Fruit fly (Drosophila melanogaster): ENCODE measurements around the gene Npc2c.
A peak's percentile ranks its signal among the peaks of the same experiment; 100 is the strongest.

Npc2c gene

dm6 chr3R:10048842-10049527 is 11.1 kb upstream of the Npc2c start, which contains the start of gene ohgt (continued):
- TF ChIP-seq sug (tag; optimal IDR thresholded peaks at IDR 0.05) = peak; percentile 7
- TF ChIP-seq pzg (GFP tag; optimal IDR thresholded peaks at IDR 0.05) = peak; percentile 40
- TF ChIP-seq stc (GFP tag; IDR thresholded peaks at IDR 0.05) = no peak
- 0 out of 2 replicates have a peak, but pooled peaks have one; percentile 7 for TF ChIP-seq bbx (GFP tag; IDR thresholded peaks at IDR 0.05; ENCODE audit: partially characterized antibody)
- TF ChIP-seq CG9727 (GFP tag; optimal IDR thresholded peaks at IDR 0.05) = peak; percentile 8
- TF ChIP-seq CoRest (tag; optimal IDR thresholded peaks at IDR 0.05) = peak; percentile 47
- no peak for TF ChIP-seq Hand (GFP tag; optimal IDR thresholded peaks at IDR 0.05)
- no peak for TF ChIP-seq Gug (GFP tag; IDR thresholded peaks at IDR 0.05)
- TF ChIP-seq CG2875 (GFP tag; optimal IDR thresholded peaks at IDR 0.05) = no peak
- TF ChIP-seq Trl (optimal IDR thresholded peaks at IDR 0.05) = no peak
- TF ChIP-seq Trl (GFP tag; optimal IDR thresholded peaks at IDR 0.05) = peak; percentile 4

- TF ChIP-seq Ada2b (GFP tag; IDR thresholded peaks at IDR 0.05) = no peak
- TF ChIP-seq B-H1 (GFP tag; IDR thresholded peaks at IDR 0.05) = no peak
- TF ChIP-seq CG34224 (GFP tag; IDR thresholded peaks at IDR 0.05; ENCODE audit: partially characterized antibody) = no peak; the same call in 2 of the 3 replicates
- no peak for TF ChIP-seq knrl (GFP tag; IDR thresholded peaks at IDR 0.05; ENCODE audit: partially characterized antibody)
- TF ChIP-seq sc (optimal IDR thresholded peaks at IDR 0.05) = no peak
- no peak for TF ChIP-seq sc (GFP tag; optimal IDR thresholded peaks at IDR 0.05)
- TF ChIP-seq CG14710 (tag; optimal IDR thresholded peaks at IDR 0.05) = no peak
- no peak for TF ChIP-seq CG8281 (tag; optimal IDR thresholded peaks at IDR 0.05)
- no peak for TF ChIP-seq CG10274 (GFP tag; optimal IDR thresholded peaks at IDR 0.05)
- TF ChIP-seq cad (GFP tag; optimal IDR thresholded peaks at IDR 0.05) = no peak
- no peak for TF ChIP-seq cwo (GFP tag; optimal IDR thresholded peaks at IDR 0.05)
- TF ChIP-seq CG12391 (tag; optimal IDR thresholded peaks at IDR 0.05) = no peak
- no peak for TF ChIP-seq so (GFP tag; IDR thresholded peaks at IDR 0.05)
- TF ChIP-seq CG17361 (GFP tag; IDR thresholded peaks at IDR 0.05) = no peak
- no peak; the same call in 2 of the 3 replicates for TF ChIP-seq Opbp (GFP tag; IDR thresholded peaks at IDR 0.05; ENCODE audit: partially characterized antibody)
- no peak for TF ChIP-seq Hr78 (GFP tag; optimal IDR thresholded peaks at IDR 0.05)
- TF ChIP-seq Mrtf (GFP tag; IDR thresholded peaks at IDR 0.05) = no peak
- no peak for TF ChIP-seq CG8290 (GFP tag; optimal IDR thresholded peaks at IDR 0.05)
- no peak for TF ChIP-seq CG8290 (tag; optimal IDR thresholded peaks at IDR 0.05)
- TF ChIP-seq Sry-δ (GFP tag; optimal IDR thresholded peaks at IDR 0.05) = peak; percentile 79
- TF ChIP-seq CG3163 (GFP tag; optimal IDR thresholded peaks at IDR 0.05) = no peak
- no peak for TF ChIP-seq CG9797 (GFP tag; optimal IDR thresholded peaks at IDR 0.05)
- no peak for TF ChIP-seq Tbp (GFP tag; optimal IDR thresholded peaks at IDR 0.05)
- TF ChIP-seq yki (optimal IDR thresholded peaks at IDR 0.05) = no peak
- TF ChIP-seq kay (GFP tag; optimal IDR thresholded peaks at IDR 0.05) = no peak
- TF ChIP-seq Mad (GFP tag; optimal IDR thresholded peaks at IDR 0.05) = no peak
- no peak for TF ChIP-seq CG13424 (tag; optimal IDR thresholded peaks at IDR 0.05)
- TF ChIP-seq klu (GFP tag; IDR thresholded peaks at IDR 0.05) = no peak
- TF ChIP-seq Poxn (GFP tag; IDR thresholded peaks at IDR 0.05) = no peak
- TF ChIP-seq CG10366 (GFP tag; IDR thresholded peaks at IDR 0.05) = no peak
- TF ChIP-seq CG12219 (GFP tag; optimal IDR thresholded peaks at IDR 0.05) = no peak
- no peak for TF ChIP-seq CG9876 (GFP tag; optimal IDR thresholded peaks at IDR 0.05)
- no peak for TF ChIP-seq schlank (tag; optimal IDR thresholded peaks at IDR 0.05)
- no peak for TF ChIP-seq grau (tag; optimal IDR thresholded peaks at IDR 0.05)
- no peak for TF ChIP-seq Antp (GFP tag; optimal IDR thresholded peaks at IDR 0.05)
- no peak for TF ChIP-seq crol (GFP tag; IDR thresholded peaks at IDR 0.05)
- TF ChIP-seq Dfd (GFP tag; optimal IDR thresholded peaks at IDR 0.05) = no peak
- TF ChIP-seq grn (GFP tag; optimal IDR thresholded peaks at IDR 0.05) = peak; percentile 37
- no peak for TF ChIP-seq jigr1 (GFP tag; IDR thresholded peaks at IDR 0.05)
These were observed 7.2 kb upstream of the Npc2c start, which contains the start of the genes Fancl and Npc2e for dm6 chr3R:10052695-10053382. Fancl (minus strand) TSS chr3R:10052869. Npc2e (plus strand) TSS chr3R:10053332.

Measured in whole organism, embryonic.